Worm (Caenorhabditis elegans) whole organism, L4/young adult: Measurements from ENCODE around the gene F35B12.10.

Source experiments
- W03F9.2 ChIP-seq: fragments of 150-350 bp; optimal IDR thresholded peaks from 2 replicates; lab custom pipeline; 2014; ENCODE audit warnings: missing biosample characterization, missing genetic modification characterization
- dao-5 ChIP-seq: sonication (generic microtip); optimal IDR thresholded peaks from 2 replicates; lab custom pipeline; 2016; ENCODE audit warnings: missing genotype, missing genetic modification characterization, moderate library complexity, missing compliant biosample characterization
- him-1 ChIP-seq: sonication (generic microtip); optimal IDR thresholded peaks from 2 replicates; lab custom pipeline; 2016; ENCODE audit warnings: missing genotype, missing genetic modification reagents, missing genetic modification characterization, missing compliant biosample characterization

DNA sequence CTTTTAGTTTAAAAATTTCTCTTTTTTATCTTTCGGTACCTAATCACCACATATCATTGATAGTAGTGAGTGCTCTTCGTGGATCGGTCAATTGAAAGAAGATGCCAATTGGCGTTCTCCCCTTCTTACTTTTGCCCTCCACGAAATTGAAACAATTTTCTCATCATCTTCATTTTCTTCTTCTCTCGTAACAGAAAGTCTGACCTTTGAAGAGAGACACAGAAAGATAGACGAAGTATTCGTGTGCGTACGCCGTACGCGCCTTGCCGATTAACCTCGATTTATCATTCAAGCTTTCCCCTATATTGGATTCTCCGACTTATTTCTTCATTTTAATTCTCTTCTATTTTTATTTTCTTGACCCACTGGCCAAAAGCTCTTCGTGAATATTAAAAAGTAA, 48.4 kb upstream of the F35B12.10 start:
- TF ChIP-seq him-1 (tag; lab: Kevin White, UChicago): no peak
- TF ChIP-seq W03F9.2 (tag; lab: Kevin White, UChicago): no peak
- TF ChIP-seq dao-5 (tag; lab: Kevin White, UChicago): no peak
